Worm (Caenorhabditis elegans): ENCODE data around the gene R10F2.6.

R10F2.6 gene

ce11 chrIII:2980927-2981326, 37.0 kb upstream of the R10F2.6 start:
- TF ChIP-seq hlh-12 (tag; optimal IDR thresholded peaks at IDR 0.05) = no peak
- TF ChIP-seq F10E7.11 (tag; optimal IDR thresholded peaks at IDR 0.05) = no peak
- no peak for TF ChIP-seq ets-4 (GFP tag; optimal IDR thresholded peaks at IDR 0.05)
- no peak for TF ChIP-seq Y53G8AR.9 (GFP tag; conservative IDR thresholded peaks at IDR 0.05)
- TF ChIP-seq efl-1 (GFP tag; optimal IDR thresholded peaks at IDR 0.05) = no peak
- no peak for TF ChIP-seq nfyb-1 (GFP tag; IDR thresholded peaks at IDR 0.05)
- no peak for TF ChIP-seq sptf-2 (GFP tag; optimal IDR thresholded peaks at IDR 0.05)
- TF ChIP-seq hmg-1.2 (GFP tag; IDR thresholded peaks at IDR 0.05) = no peak
- TF ChIP-seq somi-1 (GFP tag; optimal IDR thresholded peaks at IDR 0.05) = no peak
- no peak for TF ChIP-seq madf-10 (tag; optimal IDR thresholded peaks at IDR 0.05)
- no peak for TF ChIP-seq nhr-120 (GFP tag; IDR thresholded peaks at IDR 0.05)
- TF ChIP-seq ztf-18 (tag; optimal IDR thresholded peaks at IDR 0.05) = no peak
- no peak for TF ChIP-seq unc-62 (GFP tag; optimal IDR thresholded peaks at IDR 0.05)
- TF ChIP-seq F37B4.10 (GFP tag; IDR thresholded peaks at IDR 0.05) = no peak
- no peak for TF ChIP-seq T07F8.4 (tag; optimal IDR thresholded peaks at IDR 0.05)
- TF ChIP-seq him-1 (tag; optimal IDR thresholded peaks at IDR 0.05) = no peak
- TF ChIP-seq lir-1 (GFP tag; conservative IDR thresholded peaks at IDR 0.05) = no peak
- no peak for TF ChIP-seq ceh-100 (GFP tag; IDR thresholded peaks at IDR 0.05)
- no peak for TF ChIP-seq C17E4.6 (GFP tag; IDR thresholded peaks at IDR 0.05)

DNA sequence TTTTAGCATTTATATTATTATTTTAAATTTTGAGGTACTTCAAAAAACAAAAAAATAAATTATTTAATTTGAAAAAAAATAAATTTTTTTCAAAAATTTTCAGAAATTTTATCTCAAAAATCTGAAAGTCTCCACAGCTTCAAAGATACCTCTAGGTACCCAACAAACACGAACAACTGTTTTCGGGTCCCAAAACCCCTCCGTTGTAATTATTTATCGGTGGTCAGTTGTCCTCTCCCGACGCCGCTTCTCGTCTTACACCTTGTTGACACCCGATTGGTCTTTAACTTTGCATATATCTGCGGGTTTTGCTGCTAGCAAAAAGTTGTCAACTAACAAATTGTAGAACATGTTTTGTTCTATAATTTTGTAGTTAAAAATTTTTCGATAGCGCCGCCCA, 32.3 kb upstream of the R10F2.6 start:
- TF ChIP-seq ztf-26 (tag; optimal IDR thresholded peaks at IDR 0.05) (no peak), tbp1 (GFP tag; optimal IDR thresholded peaks at IDR 0.05) (no peak), akir-1 (GFP tag; optimal IDR thresholded peaks at IDR 0.05) (no peak), hrde-1 (tag; optimal IDR thresholded peaks at IDR 0.05; ENCODE audit: borderline replicate concordance) (no peak), ceh-100 (GFP tag; IDR thresholded peaks at IDR 0.05) (no peak), Y95B8A.8 (GFP tag; IDR thresholded peaks at IDR 0.05) (no peak), rpc-1 (optimal IDR thresholded peaks at IDR 0.05) (no peak), rpc-1 (tag; optimal IDR thresholded peaks at IDR 0.05) (no peak)

DNA sequence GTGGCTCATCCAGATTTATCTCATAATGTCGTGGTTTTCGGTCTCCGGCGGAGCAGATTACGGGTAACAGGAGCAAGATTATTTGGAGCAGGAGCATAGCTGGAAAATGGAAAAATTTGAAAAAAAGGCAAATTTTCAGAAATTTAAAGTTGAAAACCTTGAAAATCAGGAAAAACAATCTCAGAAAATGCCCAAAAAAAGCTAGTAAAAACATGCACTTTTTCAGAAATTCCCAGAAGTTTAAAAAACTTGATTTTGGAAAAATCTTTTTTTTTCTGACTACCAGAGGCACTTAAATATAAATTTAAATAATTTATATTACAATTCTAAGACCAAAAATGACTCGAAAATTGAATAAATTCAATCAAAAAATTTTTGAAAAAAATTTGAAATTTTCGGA, 31.8 kb upstream of the R10F2.6 start, which contains the start of gene Y55D5A.3:
Gene Y55D5A.3 (minus strand): TSS at position 101 of the 400 bp plus-strand sequence.
- TF ChIP-seq somi-1 (GFP tag; optimal IDR thresholded peaks at IDR 0.05) = no peak
- no peak for TF ChIP-seq die-1 (tag; optimal IDR thresholded peaks at IDR 0.05)
- no peak for TF ChIP-seq fkh-3 (tag; optimal IDR thresholded peaks at IDR 0.05)
- TF ChIP-seq F10E7.11 (tag; optimal IDR thresholded peaks at IDR 0.05) = no peak
- no peak for TF ChIP-seq snpc-4 (GFP tag; optimal IDR thresholded peaks at IDR 0.05)
- TF ChIP-seq snpc-4 (tag; optimal IDR thresholded peaks at IDR 0.05) = no peak
- TF ChIP-seq nhr-90 (tag; optimal IDR thresholded peaks at IDR 0.05) = no peak
- no peak for TF ChIP-seq hlh-26 (GFP tag; conservative IDR thresholded peaks at IDR 0.05)
- no peak for TF ChIP-seq F33H1.4 (GFP tag; IDR thresholded peaks at IDR 0.05)
- no peak for TF ChIP-seq unc-130 (GFP tag; optimal IDR thresholded peaks at IDR 0.05)
- no peak for TF ChIP-seq sdz-38 (tag; optimal IDR thresholded peaks at IDR 0.05)

ce11 chrIII:2972977-2973376, 29.1 kb upstream of the R10F2.6 start:
- TF ChIP-seq mcd-1 (GFP tag; IDR thresholded peaks at IDR 0.05) = no peak
- TF ChIP-seq cebp-2 (GFP tag; IDR thresholded peaks at IDR 0.05) = no peak
- no peak for TF ChIP-seq lin-35 (GFP tag; optimal IDR thresholded peaks at IDR 0.05)
- TF ChIP-seq D2030.7 (GFP tag; IDR thresholded peaks at IDR 0.05) = no peak
- no peak for TF ChIP-seq sea-2 (GFP tag; IDR thresholded peaks at IDR 0.05)
- no peak for TF ChIP-seq Y53F4B.3 (GFP tag; IDR thresholded peaks at IDR 0.05)
- no peak for TF ChIP-seq pha-4 (tag; optimal IDR thresholded peaks at IDR 0.05)
- no peak for TF ChIP-seq fkh-3 (tag; optimal IDR thresholded peaks at IDR 0.05)
- no peak for TF ChIP-seq F57C9.4 (tag; optimal IDR thresholded peaks at IDR 0.05)
- no peak for TF ChIP-seq ceh-40 (GFP tag; IDR thresholded peaks at IDR 0.05)
- no peak for TF ChIP-seq lsy-27 (tag; optimal IDR thresholded peaks at IDR 0.05; ENCODE audit: borderline replicate concordance, insufficient read depth)
- TF ChIP-seq ceh-100 (GFP tag; IDR thresholded peaks at IDR 0.05) = no peak
- TF ChIP-seq madf-10 (tag; optimal IDR thresholded peaks at IDR 0.05) = no peak
- TF ChIP-seq hlh-26 (GFP tag; conservative IDR thresholded peaks at IDR 0.05) = no peak
- no peak for TF ChIP-seq lir-1 (GFP tag; conservative IDR thresholded peaks at IDR 0.05)
- TF ChIP-seq B0035.1 (tag; optimal IDR thresholded peaks at IDR 0.05) = no peak
- TF ChIP-seq him-1 (tag; optimal IDR thresholded peaks at IDR 0.05) = no peak

Data from whole organism, young adult.